Worm (Caenorhabditis elegans) whole organism, late embryonic: ENCODE data around the gene srx-26.

Experiments
- K09A11.1 ChIP-seq: sonication (generic microtip); optimal IDR thresholded peaks from 2 replicates; lab custom pipeline; 2017; ENCODE audit warnings: antibody characterized with exemption, mild to moderate bottlenecking, missing genetic modification characterization, missing compliant biosample characterization; ENCODE audit not compliant: insufficient read depth
- ama-1 ChIP-seq: fragments of 150-350 bp; optimal IDR thresholded peaks from 2 replicates; lab custom pipeline; 2014
- elt-4 ChIP-seq: sonication (generic microtip); optimal IDR thresholded peaks from 2 replicates; lab custom pipeline; 2016; ENCODE audit warnings: missing genetic modification characterization, missing compliant biosample characterization
- fkh-10 ChIP-seq: fragments of 150-350 bp; optimal IDR thresholded peaks from 2 replicates; lab custom pipeline; 2014; ENCODE audit warnings: missing biosample characterization, missing genetic modification reagents, missing genetic modification characterization
- npax-4 ChIP-seq: sonication (generic microtip); optimal IDR thresholded peaks from 2 replicates; lab custom pipeline; 2016; ENCODE audit warnings: missing genetic modification characterization, missing compliant biosample characterization
- odd-2 ChIP-seq: sonication (generic microtip); optimal IDR thresholded peaks from 2 replicates; lab custom pipeline; 2017; ENCODE audit warnings: antibody characterized with exemption, mild to moderate bottlenecking, missing genetic modification characterization, missing compliant biosample characterization
- pha-4 ChIP-seq: fragments of 150-350 bp; optimal IDR thresholded peaks from 2 replicates; lab custom pipeline; 2018; ENCODE audit warnings: missing biosample characterization, missing genetic modification reagents, missing genetic modification characterization
- pqm-1 ChIP-seq: sonication (generic microtip); optimal IDR thresholded peaks from 2 replicates; lab custom pipeline; 2016; ENCODE audit warnings: missing genetic modification characterization, missing compliant biosample characterization
- rnt-1 ChIP-seq: sonication (generic microtip); optimal IDR thresholded peaks from 2 replicates; lab custom pipeline; 2016; ENCODE audit warnings: missing genetic modification characterization, missing compliant biosample characterization
- zip-5 ChIP-seq: sonication (generic microtip); optimal IDR thresholded peaks from 2 replicates; lab custom pipeline; 2016; ENCODE audit warnings: missing genetic modification characterization, missing compliant biosample characterization

DNA sequence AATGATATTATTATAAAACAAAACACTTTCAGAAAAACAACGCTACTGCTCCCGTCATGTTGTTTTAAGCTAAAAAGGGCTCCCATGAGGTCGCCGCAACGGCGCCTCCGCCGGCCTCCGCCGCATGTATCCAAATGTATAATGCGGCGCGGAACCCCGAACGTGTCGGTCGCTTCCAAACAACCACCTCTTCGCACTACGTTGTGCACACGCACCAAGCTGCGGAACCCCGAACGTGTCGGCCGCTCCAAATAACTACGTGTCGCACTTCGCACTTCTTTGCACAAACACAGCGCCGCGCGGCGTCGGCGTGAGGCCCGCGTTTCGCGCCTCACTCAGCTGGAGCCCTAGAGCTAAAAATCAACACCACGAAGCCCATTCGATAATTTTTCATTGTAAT lies 36.0 kb downstream of the srx-26 start:
- TF ChIP-seq zip-5 (tag; lab: Kevin White, UChicago), result no peak
- TF ChIP-seq K09A11.1 (tag; lab: Kevin White, UChicago), result no peak
- TF ChIP-seq pha-4 (tag; lab: Kevin White, UChicago), result no peak
- no peak for TF ChIP-seq ama-1 (lab: Kevin White, UChicago)
- TF ChIP-seq fkh-10 (GFP tag; lab: Kevin White, UChicago), result no peak
- TF ChIP-seq odd-2, result no peak
- TF ChIP-seq npax-4 (tag; lab: Kevin White, UChicago), result no peak
- TF ChIP-seq pqm-1, result no peak
- no peak for TF ChIP-seq rnt-1 (tag; lab: Kevin White, UChicago)
- TF ChIP-seq elt-4, result no peak
